Fruit fly (Drosophila melanogaster) whole organism, adult: ENCODE data around the gene CG31245.

Experiments used
- CG33017 ChIP-seq: fragments of 200-800 bp; sonication (Bioruptor generic); optimal IDR thresholded peaks from 2 replicates; lab custom pipeline; 2018; ENCODE audit warnings: missing biosample characterization, mild to moderate bottlenecking, missing genetic modification characterization, moderate library complexity
- CG5204 ChIP-seq: fragments of 200-800 bp; sonication (Bioruptor generic); optimal IDR thresholded peaks from 2 replicates; lab custom pipeline; 2016; ENCODE audit warnings: missing biosample characterization, missing genetic modification characterization
- Clk ChIP-seq: fragments of 200-800 bp; sonication (Bioruptor generic); optimal IDR thresholded peaks from 2 replicates; lab custom pipeline; 2017; ENCODE audit warnings: missing biosample characterization, missing genetic modification characterization
- Hr96 ChIP-seq: fragments of 200-800 bp; sonication (Bioruptor generic); optimal IDR thresholded peaks from 2 replicates; lab custom pipeline; 2016; ENCODE audit warnings: missing biosample characterization, missing genetic modification characterization
- pad ChIP-seq: fragments of 200-800 bp; sonication (Bioruptor generic); optimal IDR thresholded peaks from 3 replicates; lab custom pipeline; 2017; ENCODE audit warnings: missing biosample characterization, missing genetic modification characterization, mild to moderate bottlenecking, moderate library complexity, missing genetic modification reagents
- tj ChIP-seq: fragments of 200-800 bp; sonication (Bioruptor generic); optimal IDR thresholded peaks from 3 replicates; lab custom pipeline; 2017; ENCODE audit warnings: missing biosample characterization, mild to moderate bottlenecking, missing genetic modification characterization, moderate library complexity
- toe ChIP-seq: fragments of 200-800 bp; sonication (Bioruptor generic); optimal IDR thresholded peaks from 2 replicates; lab custom pipeline; 2016; ENCODE audit warnings: missing biosample characterization, missing genetic modification characterization

DNA sequence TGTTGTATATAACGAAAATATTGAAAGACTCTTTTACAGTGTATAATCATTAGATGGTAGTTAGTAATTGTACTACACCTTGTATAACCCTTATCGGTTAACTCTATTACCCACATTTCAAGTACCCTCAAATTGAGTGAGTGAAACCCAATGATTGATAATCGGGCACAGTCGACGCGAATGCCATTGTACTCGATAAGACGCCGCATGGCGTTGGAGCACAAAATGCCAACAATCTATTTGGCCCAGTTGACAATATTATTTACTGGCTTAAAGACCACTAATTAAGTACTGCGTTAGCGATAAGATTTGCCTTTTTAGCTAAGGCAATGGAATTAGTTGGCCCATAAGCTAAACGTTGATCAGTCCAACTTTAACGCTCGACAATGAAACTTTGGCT is 10.6 kb upstream of the CG31245 start, which contains the start of gene CG3734:
- no peak for TF ChIP-seq CG33017 (tag; lab: Kevin White, UChicago)
- TF ChIP-seq CG5204 (GFP tag; lab: Kevin White, UChicago), result no peak
- TF ChIP-seq Hr96 (GFP tag; lab: Kevin White, UChicago), result no peak
- TF ChIP-seq Clk, result no peak
- no peak for TF ChIP-seq toe (GFP tag; lab: Kevin White, UChicago)
- TF ChIP-seq pad (GFP tag; lab: Kevin White, UChicago), result peak; percentile 1
- TF ChIP-seq tj, result no peak
